Fruit fly (Drosophila melanogaster): ENCODE data around the gene CG13901.

CG13901 gene

dm6 chr3L:813229-813837 lies 24.3 kb downstream of the CG13901 start (continued):
- TF ChIP-seq chinmo (GFP tag; IDR thresholded peaks at IDR 0.05; ENCODE audit: partially characterized antibody) (no peak), sens (GFP tag) (peak; percentile 92), ranshi (GFP tag; IDR thresholded peaks at IDR 0.05) (no peak), sna (GFP tag; IDR thresholded peaks at IDR 0.05; ENCODE audit: partially characterized antibody) (no peak), az2 (GFP tag; optimal IDR thresholded peaks at IDR 0.05) (peak; percentile 16), prd (optimal IDR thresholded peaks at IDR 0.05) (no peak), prd (GFP tag; IDR thresholded peaks at IDR 0.05) (0 out of 3 replicates have a peak, but pooled peaks have one; percentile 19), hkb (optimal IDR thresholded peaks at IDR 0.05) (no peak), hkb (GFP tag; IDR thresholded peaks at IDR 0.05) (0 out of 2 replicates have a peak, but pooled peaks have one; percentile 18), ci (GFP tag; IDR thresholded peaks at IDR 0.05) (peak; percentile 51; the same call in 1 of the 3 replicates), CG17328 (GFP tag; IDR thresholded peaks at IDR 0.05) (0 out of 2 replicates have a peak, but pooled peaks have one; percentile 30), CG17361 (GFP tag; IDR thresholded peaks at IDR 0.05) (0 out of 3 replicates have a peak, but pooled peaks have one; percentile 14), lmd (GFP tag; IDR thresholded peaks at IDR 0.05) (peak; percentile 15; the same call in 1 of the 2 replicates), CG10431 (GFP tag; optimal IDR thresholded peaks at IDR 0.05) (no peak), Sox102F (GFP tag; optimal IDR thresholded peaks at IDR 0.05) (peak; percentile 56), Dfd (GFP tag; optimal IDR thresholded peaks at IDR 0.05) (no peak), ewg (GFP tag; optimal IDR thresholded peaks at IDR 0.05) (peak; percentile 14), wor (GFP tag; IDR thresholded peaks at IDR 0.05) (0 out of 2 replicates have a peak, but pooled peaks have one; percentile 12), Scr (GFP tag; IDR thresholded peaks at IDR 0.05; ENCODE audit: partially characterized antibody) (no peak), CG9797 (GFP tag; optimal IDR thresholded peaks at IDR 0.05) (no peak), Xrp1 (GFP tag; IDR thresholded peaks at IDR 0.05) (no peak; the same call in 1 of the 2 replicates), CG18262 (tag; optimal IDR thresholded peaks at IDR 0.05) (peak; percentile 42), dmrt99B (tag; optimal IDR thresholded peaks at IDR 0.05) (peak; percentile 56), sug (tag; optimal IDR thresholded peaks at IDR 0.05) (no peak), cato (GFP tag; optimal IDR thresholded peaks at IDR 0.05; ENCODE audit: borderline replicate concordance) (no peak), slp2 (GFP tag; optimal IDR thresholded peaks at IDR 0.05) (peak; percentile 1), CG2712 (tag; optimal IDR thresholded peaks at IDR 0.05) (peak; percentile 23), klu (GFP tag; IDR thresholded peaks at IDR 0.05) (no peak), pnt (GFP tag; optimal IDR thresholded peaks at IDR 0.05) (no peak), CG31388 (GFP tag; optimal IDR thresholded peaks at IDR 0.05) (no peak), Lim3 (GFP tag; IDR thresholded peaks at IDR 0.05) (peak; percentile 29; the same call in 1 of the 2 replicates), phol (tag; optimal IDR thresholded peaks at IDR 0.05) (peak; percentile 32), Hr51 (GFP tag; optimal IDR thresholded peaks at IDR 0.05) (peak in 1 of 2 experiments; percentile 15), gsb-n (tag; optimal IDR thresholded peaks at IDR 0.05) (no peak), MESR4 (GFP tag; optimal IDR thresholded peaks at IDR 0.05) (no peak), CG31441 (GFP tag; IDR thresholded peaks at IDR 0.05) (peak; percentile 35), CG3726 (GFP tag; IDR thresholded peaks at IDR 0.05) (no peak), pum (GFP tag; optimal IDR thresholded peaks at IDR 0.05) (no peak), row (GFP tag; IDR thresholded peaks at IDR 0.05) (peak; percentile 23; the same call in 1 of the 3 replicates), CG1024 (GFP tag; IDR thresholded peaks at IDR 0.05) (peak; percentile 8; the same call in 1 of the 2 replicates), CG6272 (GFP tag; IDR thresholded peaks at IDR 0.05) (no peak)

- TF ChIP-seq Med (GFP tag) (peak; percentile 67), CG1603 (tag; optimal IDR thresholded peaks at IDR 0.05) (no peak), CG7963 (GFP tag; IDR thresholded peaks at IDR 0.05; ENCODE audit: partially characterized antibody) (no peak), CG6813 (GFP tag; optimal IDR thresholded peaks at IDR 0.05) (no peak), trem (tag; optimal IDR thresholded peaks at IDR 0.05) (no peak), sr (GFP tag; IDR thresholded peaks at IDR 0.05) (peak; percentile 44; the same call in 1 of the 3 replicates), kay (GFP tag; optimal IDR thresholded peaks at IDR 0.05) (no peak), chm (GFP tag; IDR thresholded peaks at IDR 0.05) (0 out of 2 replicates have a peak, but pooled peaks have one; percentile 19), crc (GFP tag; optimal IDR thresholded peaks at IDR 0.05) (no peak), bowl (GFP tag; IDR thresholded peaks at IDR 0.05) (no peak), slou (GFP tag; optimal IDR thresholded peaks at IDR 0.05) (no peak), vvl (GFP tag; IDR thresholded peaks at IDR 0.05) (peak; percentile 55; the same call in 1 of the 2 replicates)
These were observed 25.8 kb downstream of the CG13901 start for dm6 chr3L:811816-812215.

Data from whole organism, embryonic.